Worm (Caenorhabditis elegans) whole organism, L2 larva: ENCODE data around the gene cyp-35B2.

Experiments used
- C34F6.9 ChIP-seq: fragments of 150-350 bp; optimal IDR thresholded peaks from 2 replicates; lab custom pipeline; 2014; ENCODE audit warnings: missing biosample characterization, missing genetic modification characterization
- F13H6.1 ChIP-seq: sonication (generic microtip); optimal IDR thresholded peaks from 2 replicates; lab custom pipeline; 2016; ENCODE audit warnings: missing genetic modification characterization, missing compliant biosample characterization
- R02D3.7 ChIP-seq: fragments of 150-350 bp; optimal IDR thresholded peaks from 2 replicates; lab custom pipeline; 2014; ENCODE audit warnings: missing biosample characterization, missing genetic modification characterization
- Y55F3AM.14 ChIP-seq: fragments of 200-800 bp; sonication (Bioruptor generic); optimal IDR thresholded peaks from 2 replicates; lab custom pipeline; 2018; ENCODE audit warnings: mild to moderate bottlenecking, missing genetic modification characterization, missing compliant biosample characterization
- ZK546.5 ChIP-seq: sonication (generic microtip); optimal IDR thresholded peaks from 2 replicates; lab custom pipeline; 2017; ENCODE audit warnings: missing biosample characterization, missing genetic modification characterization
- alr-1 ChIP-seq: fragments of 150-350 bp; optimal IDR thresholded peaks from 2 replicates; lab custom pipeline; 2014; ENCODE audit warnings: missing biosample characterization, missing genetic modification characterization
- aly-2 ChIP-seq: fragments of 150-350 bp; optimal IDR thresholded peaks from 2 replicates; lab custom pipeline; 2014; ENCODE audit warnings: missing biosample characterization, missing genetic modification characterization
- ama-1 ChIP-seq: fragments of 150-350 bp; optimal IDR thresholded peaks from 2 replicates; lab custom pipeline; 2018; ENCODE audit warnings: inconsistent platforms
- blmp-1 ChIP-seq: sonication (generic microtip); optimal IDR thresholded peaks from 2 replicates; lab custom pipeline; 2017; ENCODE audit warnings: missing genetic modification characterization, mild to moderate bottlenecking, missing compliant biosample characterization, antibody characterized with exemption, moderate library complexity; ENCODE audit not compliant: insufficient read depth
- ceh-16 ChIP-seq: fragments of 150-350 bp; optimal IDR thresholded peaks from 2 replicates; lab custom pipeline; 2014; ENCODE audit warnings: missing biosample characterization, missing genetic modification characterization
- ceh-82 ChIP-seq: fragments of 150-350 bp; optimal IDR thresholded peaks from 2 replicates; lab custom pipeline; 2014; ENCODE audit warnings: missing biosample characterization, missing genetic modification characterization
- crh-2 ChIP-seq: sonication (generic microtip); optimal IDR thresholded peaks from 2 replicates; lab custom pipeline; 2017; ENCODE audit warnings: missing biosample characterization, missing genetic modification characterization
- dmd-4 ChIP-seq: sonication (generic microtip); optimal IDR thresholded peaks from 2 replicates; lab custom pipeline; 2017; ENCODE audit warnings: missing biosample characterization, missing genetic modification characterization
- egl-27 ChIP-seq: sonication (generic microtip); optimal IDR thresholded peaks from 3 replicates; lab custom pipeline; 2017; ENCODE audit warnings: missing biosample characterization, missing genetic modification reagents, missing genetic modification characterization
- elt-1 ChIP-seq: fragments of 150-350 bp; optimal IDR thresholded peaks from 2 replicates; lab custom pipeline; 2014; ENCODE audit warnings: missing biosample characterization, missing genetic modification characterization
- elt-3 ChIP-seq: sonication (generic microtip); optimal IDR thresholded peaks from 2 replicates; lab custom pipeline; 2017; ENCODE audit warnings: missing biosample characterization, missing genetic modification characterization
- fos-1 ChIP-seq: fragments of 150-350 bp; optimal IDR thresholded peaks from 2 replicates; lab custom pipeline; 2014; ENCODE audit warnings: missing biosample characterization, missing genetic modification characterization
- gmeb-1 ChIP-seq: fragments of 150-350 bp; optimal IDR thresholded peaks from 2 replicates; lab custom pipeline; 2014; ENCODE audit warnings: missing biosample characterization, missing genetic modification characterization
- lin-11 ChIP-seq: fragments of 150-350 bp; sonication (generic microtip); optimal IDR thresholded peaks from 2 replicates; lab custom pipeline; 2014; ENCODE audit warnings: missing biosample characterization, missing genetic modification characterization, inconsistent platforms, mixed read lengths
- lin-13 ChIP-seq: fragments of 150-350 bp; optimal IDR thresholded peaks from 2 replicates; lab custom pipeline; 2014; ENCODE audit warnings: missing biosample characterization, missing genetic modification reagents, missing genetic modification characterization
- lin-39 ChIP-seq: fragments of 150-350 bp; optimal IDR thresholded peaks from 2 replicates; lab custom pipeline; 2014; ENCODE audit warnings: missing biosample characterization, missing genetic modification reagents, missing genetic modification characterization
- lsy-2 ChIP-seq, 2 experiments: fragments of 150-350 bp in 1 of 2; sonication (generic microtip) in 1 of 2; optimal IDR thresholded peaks; 2 replicates each; lab custom pipeline; 2014 to 2017; ENCODE audit warnings: missing biosample characterization in 2 of 2, missing genetic modification characterization in 2 of 2
- mab-5 ChIP-seq: fragments of 150-350 bp; optimal IDR thresholded peaks from 2 replicates; lab custom pipeline; 2014; ENCODE audit warnings: missing biosample characterization, missing genetic modification characterization
- mbf-1 ChIP-seq: sonication (generic microtip); optimal IDR thresholded peaks from 2 replicates; lab custom pipeline; 2017; ENCODE audit warnings: missing biosample characterization, missing genetic modification characterization
- mdl-1 ChIP-seq, 2 experiments: fragments of 150-350 bp in 1 of 2; sonication (generic microtip) in 1 of 2; optimal IDR thresholded peaks; 2 replicates each; lab custom pipeline; 2017; ENCODE audit warnings: missing biosample characterization in 2 of 2, missing genetic modification characterization in 2 of 2
- nhr-10 ChIP-seq: sonication (generic microtip); optimal IDR thresholded peaks from 2 replicates; lab custom pipeline; 2017; ENCODE audit warnings: missing biosample characterization, missing genetic modification characterization
- nhr-11 ChIP-seq: fragments of 150-350 bp; optimal IDR thresholded peaks from 2 replicates; lab custom pipeline; 2014; ENCODE audit warnings: missing biosample characterization, missing genetic modification characterization
- nhr-12 ChIP-seq: fragments of 150-350 bp; optimal IDR thresholded peaks from 2 replicates; lab custom pipeline; 2014; ENCODE audit warnings: missing biosample characterization, missing genetic modification characterization
- nhr-21 ChIP-seq: fragments of 150-350 bp; optimal IDR thresholded peaks from 2 replicates; lab custom pipeline; 2014; ENCODE audit warnings: missing biosample characterization, missing genetic modification characterization
- nhr-23 ChIP-seq: fragments of 150-350 bp; optimal IDR thresholded peaks from 2 replicates; lab custom pipeline; 2014; ENCODE audit warnings: missing biosample characterization, missing genetic modification reagents, missing genetic modification characterization
- nhr-237 ChIP-seq: fragments of 150-350 bp; optimal IDR thresholded peaks from 2 replicates; lab custom pipeline; 2014; ENCODE audit warnings: missing biosample characterization, missing genetic modification characterization
- nhr-6 ChIP-seq: fragments of 150-350 bp; optimal IDR thresholded peaks from 2 replicates; lab custom pipeline; 2014; ENCODE audit warnings: missing biosample characterization, missing genetic modification characterization
- nhr-77 ChIP-seq: fragments of 150-350 bp; optimal IDR thresholded peaks from 2 replicates; lab custom pipeline; 2014; ENCODE audit warnings: missing biosample characterization, missing genetic modification characterization
- peb-1 ChIP-seq: fragments of 150-350 bp; optimal IDR thresholded peaks from 2 replicates; lab custom pipeline; 2014; ENCODE audit warnings: missing biosample characterization, missing genetic modification characterization
- sem-4 ChIP-seq: fragments of 150-350 bp; optimal IDR thresholded peaks from 2 replicates; lab custom pipeline; 2014; ENCODE audit warnings: missing biosample characterization, missing genetic modification reagents, missing genetic modification characterization
- skn-1 ChIP-seq: sonication (generic microtip); optimal IDR thresholded peaks from 2 replicates; lab custom pipeline; 2017; ENCODE audit warnings: missing biosample characterization, missing genetic modification characterization
- sma-3 ChIP-seq: sonication (generic microtip); optimal IDR thresholded peaks from 2 replicates; lab custom pipeline; 2016; ENCODE audit warnings: missing genetic modification reagents, missing genetic modification characterization, missing compliant biosample characterization
- sma-9 ChIP-seq, 2 experiments: fragments of 150-350 bp in 1 of 2; sonication (generic microtip) in 1 of 2; optimal IDR thresholded peaks; 2 replicates each; lab custom pipeline; 2014 to 2016; ENCODE audit warnings: missing genetic modification characterization in 2 of 2, mild to moderate bottlenecking in 1 of 2, missing biosample characterization in 1 of 2, missing compliant biosample characterization in 1 of 2, missing genetic modification reagents in 1 of 2, moderate library complexity in 1 of 2
- snpc-4 ChIP-seq: fragments of 150-350 bp; optimal IDR thresholded peaks from 2 replicates; lab custom pipeline; 2014; ENCODE audit warnings: missing biosample characterization, missing genetic modification characterization
- unc-39 ChIP-seq: fragments of 150-350 bp; optimal IDR thresholded peaks from 2 replicates; lab custom pipeline; 2014; ENCODE audit warnings: missing biosample characterization, missing genetic modification characterization
- unc-55 ChIP-seq: fragments of 150-350 bp; sonication (generic microtip); optimal IDR thresholded peaks from 3 replicates; lab custom pipeline; 2014; ENCODE audit warnings: missing biosample characterization, missing genetic modification reagents, missing genetic modification characterization
- unc-62 ChIP-seq: fragments of 150-350 bp; optimal IDR thresholded peaks from 2 replicates; lab custom pipeline; 2014; ENCODE audit warnings: missing biosample characterization, missing genetic modification reagents, missing genetic modification characterization
- zag-1 ChIP-seq: fragments of 150-350 bp; optimal IDR thresholded peaks from 2 replicates; lab custom pipeline; 2014; ENCODE audit warnings: missing biosample characterization, missing genetic modification characterization
- ztf-11 ChIP-seq: sonication (generic microtip); optimal IDR thresholded peaks from 2 replicates; lab custom pipeline; 2017; ENCODE audit warnings: missing biosample characterization, missing genetic modification characterization
- ztf-4 ChIP-seq: fragments of 150-350 bp; optimal IDR thresholded peaks from 2 replicates; lab custom pipeline; 2014; ENCODE audit warnings: missing biosample characterization, missing genetic modification characterization

The cyp-35B2 gene

ce11 chrV:3976964-3977363 is 35.0 kb downstream of the cyp-35B2 start, which contains the start of gene str-83:
Gene str-83 (plus strand): TSS chrV:3977264.
- TF ChIP-seq F13H6.1 (tag; lab: Kevin White, UChicago) (no peak), nhr-21 (tag; lab: Kevin White, UChicago) (no peak), aly-2 (tag; lab: Kevin White, UChicago) (no peak), nhr-11 (tag; lab: Kevin White, UChicago) (no peak), elt-3 (tag; lab: Kevin White, UChicago) (no peak), ceh-82 (no peak), lin-11 (tag; lab: Kevin White, UChicago) (no peak), alr-1 (tag; lab: Kevin White, UChicago) (no peak), C34F6.9 (tag; lab: Kevin White, UChicago) (no peak), unc-55 (GFP tag; lab: Kevin White, UChicago) (no peak), fos-1 (tag; lab: Kevin White, UChicago) (no peak), nhr-6 (tag; lab: Kevin White, UChicago) (no peak)

ce11 chrV:3979053-3979452 is 37.1 kb downstream of the cyp-35B2 start, which contains the start of gene nlp-34:
Gene nlp-34 (minus strand): TSS chrV:3979134.
- TF ChIP-seq unc-62 (GFP tag; lab: Kevin White, UChicago) (no peak), nhr-237 (tag; lab: Kevin White, UChicago) (no peak), nhr-23 (no peak), nhr-12 (tag; lab: Kevin White, UChicago) (no peak), ztf-4 (no peak), nhr-77 (no peak), elt-1 (tag; lab: Kevin White, UChicago) (no peak), nhr-11 (tag; lab: Kevin White, UChicago) (no peak), gmeb-1 (tag; lab: Kevin White, UChicago) (no peak), sma-3 (GFP tag; lab: Kevin White, UChicago) (no peak), sem-4 (tag; lab: Kevin White, UChicago) (no peak), skn-1 (tag; lab: Kevin White, UChicago) (no peak), lin-11 (tag; lab: Kevin White, UChicago) (no peak), unc-39 (tag; lab: Kevin White, UChicago) (no peak), R02D3.7 (tag; lab: Kevin White, UChicago) (no peak), mbf-1 (tag; lab: Kevin White, UChicago) (no peak), crh-2 (no peak)

- TF ChIP-seq mab-5 (tag; lab: Kevin White, UChicago) (no peak), sma-9 (GFP tag; optimal IDR thresholded peaks at IDR 0.05; lab: Kevin White, UChicago) (peak; percentile 69), sma-9 (tag; optimal IDR thresholded peaks at IDR 0.05; lab: Kevin White, UChicago) (no peak), ztf-11 (tag; lab: Kevin White, UChicago) (no peak), egl-27 (tag; lab: Kevin White, UChicago) (no peak), sma-3 (GFP tag; lab: Kevin White, UChicago) (peak; percentile 90), alr-1 (tag; lab: Kevin White, UChicago) (no peak), crh-2 (peak; percentile 5), R02D3.7 (tag; lab: Kevin White, UChicago) (no peak), ama-1 (no peak), elt-3 (tag; lab: Kevin White, UChicago) (no peak), blmp-1 (tag; lab: Kevin White, UChicago) (peak; percentile 57), peb-1 (tag; lab: Kevin White, UChicago) (no peak), aly-2 (tag; lab: Kevin White, UChicago) (no peak), lin-13 (GFP tag; lab: Kevin White, UChicago) (no peak), ZK546.5 (tag; lab: Kevin White, UChicago) (no peak), zag-1 (no peak), nhr-11 (tag; lab: Kevin White, UChicago) (no peak), nhr-6 (tag; lab: Kevin White, UChicago) (no peak), gmeb-1 (tag; lab: Kevin White, UChicago) (no peak), mdl-1 (tag; optimal IDR thresholded peaks at IDR 0.05; lab: Kevin White, UChicago) (peak in 1 of 2 experiments; percentile 23), ceh-16 (tag; lab: Kevin White, UChicago) (no peak), nhr-23 (no peak), Y55F3AM.14 (GFP tag; lab: Kevin White, UChicago) (no peak), nhr-237 (tag; lab: Kevin White, UChicago) (no peak), lin-11 (tag; lab: Kevin White, UChicago) (no peak), C34F6.9 (tag; lab: Kevin White, UChicago) (no peak), F13H6.1 (tag; lab: Kevin White, UChicago) (peak; percentile 10), unc-55 (GFP tag; lab: Kevin White, UChicago) (no peak), ztf-4 (no peak), mbf-1 (tag; lab: Kevin White, UChicago) (no peak), snpc-4 (tag; lab: Kevin White, UChicago) (no peak), skn-1 (tag; lab: Kevin White, UChicago) (no peak), ceh-82 (no peak), nhr-12 (tag; lab: Kevin White, UChicago) (no peak), unc-62 (GFP tag; lab: Kevin White, UChicago) (no peak), nhr-77 (no peak), dmd-4 (no peak), lin-39 (no peak), elt-1 (tag; lab: Kevin White, UChicago) (no peak), fos-1 (tag; lab: Kevin White, UChicago) (peak; percentile 34), nhr-21 (tag; lab: Kevin White, UChicago) (peak; percentile 73), unc-39 (tag; lab: Kevin White, UChicago) (no peak), lsy-2 (tag; optimal IDR thresholded peaks at IDR 0.05; lab: Kevin White, UChicago) (no peak), nhr-10 (no peak), sem-4 (tag; lab: Kevin White, UChicago) (no peak)
Measured at ce11 chrV:3979819-3980218, 37.9 kb downstream of the cyp-35B2 start, which contains the start of gene nlp-31. Gene nlp-31 (plus strand): TSS chrV:3980055.
